Worm (Caenorhabditis elegans): ENCODE data around the gene dlc-5.

dlc-5 gene

ce11 chrIV:6480221-6480620 lies 42.2 kb downstream of the dlc-5 start, which contains the start of gene tyr-6:
tyr-6 (plus strand) TSS chrIV:6480521.
- TF ChIP-seq W03F9.2 (tag; optimal IDR thresholded peaks at IDR 0.05) (no peak), him-1 (tag; optimal IDR thresholded peaks at IDR 0.05) (no peak), dao-5 (tag; optimal IDR thresholded peaks at IDR 0.05) (no peak)

DNA sequence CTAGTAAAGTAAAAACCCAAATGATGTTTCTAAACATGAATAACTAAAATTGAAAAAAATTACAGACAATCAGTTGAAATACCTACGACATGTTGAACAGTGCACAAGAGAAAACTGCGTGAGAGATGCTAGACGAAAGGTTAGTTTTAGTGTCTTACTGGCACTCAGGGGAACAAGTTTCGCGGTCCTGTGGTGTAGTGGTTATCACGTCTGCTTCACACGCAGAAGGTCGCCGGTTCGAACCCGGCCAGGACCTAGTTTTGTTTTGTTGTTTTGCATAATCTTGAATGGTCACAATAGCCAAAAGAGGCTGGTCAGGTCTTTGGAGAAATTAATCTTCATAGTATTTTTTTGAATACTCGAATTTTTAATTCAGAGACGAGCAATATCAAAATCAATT lies 43.0 kb downstream of the dlc-5 start:
- peak; percentile 62 for TF ChIP-seq W03F9.2 (tag; optimal IDR thresholded peaks at IDR 0.05)
- peak; percentile 61 for TF ChIP-seq dao-5 (tag; optimal IDR thresholded peaks at IDR 0.05)
- no peak for TF ChIP-seq him-1 (tag; optimal IDR thresholded peaks at IDR 0.05)

DNA sequence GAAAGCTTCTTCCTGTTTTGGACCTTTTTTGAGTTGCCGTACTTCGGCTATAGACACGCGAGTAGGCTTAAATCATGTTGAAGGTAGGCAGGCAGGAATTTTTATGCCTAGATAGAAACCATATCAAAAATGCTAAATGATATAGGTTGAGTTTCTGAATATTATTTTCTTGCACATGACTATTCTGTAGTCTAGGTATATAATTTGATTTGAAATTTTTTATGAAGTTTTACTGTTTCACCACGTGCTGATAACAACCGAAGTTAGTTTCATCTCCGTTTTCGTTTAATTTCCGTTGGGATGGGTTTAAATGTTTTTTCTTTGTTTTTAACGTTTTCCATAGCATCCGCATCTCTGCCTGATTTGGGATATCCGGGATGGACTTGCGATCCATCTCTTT lies 49.0 kb downstream of the dlc-5 start, which contains the start of gene Y73B6BL.37:
Y73B6BL.37 (plus strand) TSS at position 301 of the 400 bp plus-strand sequence.
- TF ChIP-seq him-1 (tag; optimal IDR thresholded peaks at IDR 0.05) = no peak
- TF ChIP-seq dao-5 (tag; optimal IDR thresholded peaks at IDR 0.05) = no peak
- TF ChIP-seq W03F9.2 (tag; optimal IDR thresholded peaks at IDR 0.05) = no peak

All from whole organism, L4/young adult.